Worm (Caenorhabditis elegans): ENCODE results near the gene Y39A3A.3.

Gene Y39A3A.3

ce11 chrIII:2060068-2060467, 8.1 kb downstream of the Y39A3A.3 start:
- TF ChIP-seq pha-4 (GFP tag; IDR thresholded peaks at IDR 0.05) (no peak), pha-4 (tag; optimal IDR thresholded peaks at IDR 0.05) (no peak), lin-38 (GFP tag; IDR thresholded peaks at IDR 0.05) (no peak), egl-43 (GFP tag; IDR thresholded peaks at IDR 0.05) (no peak), skn-1 (tag; optimal IDR thresholded peaks at IDR 0.05) (no peak), sdz-12 (GFP tag; optimal IDR thresholded peaks at IDR 0.05) (no peak), nhr-42 (GFP tag; IDR thresholded peaks at IDR 0.05) (no peak), daf-19 (GFP tag; conservative IDR thresholded peaks at IDR 0.05) (no peak), ces-1 (GFP tag; optimal IDR thresholded peaks at IDR 0.05) (no peak)

- TF ChIP-seq hif-1 (tag; optimal IDR thresholded peaks at IDR 0.05) (no peak), mdl-1 (tag; optimal IDR thresholded peaks at IDR 0.05) (no peak), mdt-29 (GFP tag; IDR thresholded peaks at IDR 0.05) (no peak), lin-29 (GFP tag; IDR thresholded peaks at IDR 0.05) (no peak), attf-4 (tag; optimal IDR thresholded peaks at IDR 0.05) (no peak), hlh-11 (tag; optimal IDR thresholded peaks at IDR 0.05) (no peak), F44E2.7 (GFP tag; IDR thresholded peaks at IDR 0.05) (no peak), ztf-7 (tag; optimal IDR thresholded peaks at IDR 0.05) (no peak), gei-8 (GFP tag; optimal IDR thresholded peaks at IDR 0.05) (no peak), rbr-2 (tag; optimal IDR thresholded peaks at IDR 0.05) (no peak), lir-3 (tag; optimal IDR thresholded peaks at IDR 0.05) (no peak), nhr-102 (tag; optimal IDR thresholded peaks at IDR 0.05) (no peak), lin-15B (tag; optimal IDR thresholded peaks at IDR 0.05) (no peak), R02D3.7 (tag; optimal IDR thresholded peaks at IDR 0.05) (no peak), duxl-1 (tag; optimal IDR thresholded peaks at IDR 0.05; ENCODE audit: poor library complexity) (no peak), sdz-12 (GFP tag; optimal IDR thresholded peaks at IDR 0.05) (no peak)
These were observed 10.6 kb downstream of the Y39A3A.3 start, which contains the start of gene Y39A3A.2 for ce11 chrIII:2057570-2057969. TSS of gene Y39A3A.2 (minus strand) at chrIII:2057670.

- no peak for TF ChIP-seq set-16 (GFP tag; IDR thresholded peaks at IDR 0.05)
- no peak for TF ChIP-seq jun-1 (tag; optimal IDR thresholded peaks at IDR 0.05)
- TF ChIP-seq nhr-111 (GFP tag; optimal IDR thresholded peaks at IDR 0.05), result no peak
- TF ChIP-seq nhr-237 (tag; optimal IDR thresholded peaks at IDR 0.05), result no peak
- TF ChIP-seq Y48G9A.11 (GFP tag; IDR thresholded peaks at IDR 0.05), result no peak
- TF ChIP-seq D1046.2 (GFP tag; IDR thresholded peaks at IDR 0.05), result no peak
- TF ChIP-seq spr-3 (GFP tag; optimal IDR thresholded peaks at IDR 0.05), result no peak
- TF ChIP-seq spr-1 (tag; optimal IDR thresholded peaks at IDR 0.05), result no peak
- no peak for TF ChIP-seq hif-1 (tag; optimal IDR thresholded peaks at IDR 0.05)
- no peak for TF ChIP-seq gei-8 (GFP tag; optimal IDR thresholded peaks at IDR 0.05)
- TF ChIP-seq F44E2.7 (GFP tag; IDR thresholded peaks at IDR 0.05), result no peak
- TF ChIP-seq lim-7 (GFP tag; IDR thresholded peaks at IDR 0.05), result no peak
- no peak for TF ChIP-seq mdt-29 (GFP tag; IDR thresholded peaks at IDR 0.05)
- no peak for TF ChIP-seq lin-39 (tag; optimal IDR thresholded peaks at IDR 0.05)
- no peak for TF ChIP-seq daf-12 (tag; optimal IDR thresholded peaks at IDR 0.05)
- no peak for TF ChIP-seq dpl-1 (GFP tag; optimal IDR thresholded peaks at IDR 0.05)
- TF ChIP-seq nhr-48 (tag; optimal IDR thresholded peaks at IDR 0.05), result no peak
- no peak for TF ChIP-seq ceh-44 (GFP tag; IDR thresholded peaks at IDR 0.05)
- TF ChIP-seq pha-4 (GFP tag; IDR thresholded peaks at IDR 0.05), result no peak
- no peak for TF ChIP-seq pha-4 (tag; optimal IDR thresholded peaks at IDR 0.05)
- no peak for TF ChIP-seq daf-19 (GFP tag; conservative IDR thresholded peaks at IDR 0.05)
These were observed 14.1 kb downstream of the Y39A3A.3 start, which contains the start of gene M01E10.3 for ce11 chrIII:2054084-2054483. TSS of gene M01E10.3 (minus strand) at chrIII:2054184.
